Fruit fly (Drosophila melanogaster) S2 (cell line): ENCODE measurements around the gene CG33922.

Experiments used
- CG8478 ChIP-seq: fragments of >200 bp; optimal IDR thresholded peaks from 2 replicates; lab custom pipeline; 2018
- CTCF ChIP-seq, 2 experiments: fragments of >200 bp; optimal IDR thresholded peaks; 2 replicates each; lab custom pipeline; 2018

CG33922 gene

dm6 chr2L:1344071-1344470, at the start of gene CG33922, which contains the start of gene Cdlc2:
Gene CG33922 (minus strand): TSS chr2L:1344171.
Gene Cdlc2 (plus strand): TSS chr2L:1344400.
- TF ChIP-seq CG8478 (lab: Kevin White, UChicago) (no peak), CTCF (optimal IDR thresholded peaks at IDR 0.05; lab: Kevin White, UChicago) (no peak)

dm6 chr2L:1393611-1394010, 49.6 kb upstream of the CG33922 start:
- TF ChIP-seq CG8478 (lab: Kevin White, UChicago) (no peak), CTCF (optimal IDR thresholded peaks at IDR 0.05; lab: Kevin White, UChicago) (no peak)

- no peak for TF ChIP-seq CTCF (optimal IDR thresholded peaks at IDR 0.05; lab: Kevin White, UChicago)
Measured at dm6 chr2L:1390271-1390670, 46.3 kb upstream of the CG33922 start.

- TF ChIP-seq CG8478 (lab: Kevin White, UChicago) (no peak), CTCF (optimal IDR thresholded peaks at IDR 0.05; lab: Kevin White, UChicago) (no peak)
Measured at dm6 chr2L:1387811-1388210, 43.8 kb upstream of the CG33922 start.

- TF ChIP-seq CTCF (optimal IDR thresholded peaks at IDR 0.05; lab: Kevin White, UChicago) (no peak), CG8478 (lab: Kevin White, UChicago) (no peak)
Measured at dm6 chr2L:1386512-1386911, 42.5 kb upstream of the CG33922 start.

dm6 chr2L:1377635-1378034, 33.7 kb upstream of the CG33922 start:
- TF ChIP-seq CG8478 (lab: Kevin White, UChicago) (no peak), CTCF (optimal IDR thresholded peaks at IDR 0.05; lab: Kevin White, UChicago) (no peak)

- TF ChIP-seq CG8478 (lab: Kevin White, UChicago): no peak
- no peak for TF ChIP-seq CTCF (optimal IDR thresholded peaks at IDR 0.05; lab: Kevin White, UChicago)
Measured at dm6 chr2L:1367696-1368095, 23.7 kb upstream of the CG33922 start, which contains the start of gene CG14346. Gene CG14346 (plus strand): TSS chr2L:1367996.

dm6 chr2L:1365037-1365436, 21.1 kb upstream of the CG33922 start:
- TF ChIP-seq CG8478 (lab: Kevin White, UChicago) (no peak), CTCF (optimal IDR thresholded peaks at IDR 0.05; lab: Kevin White, UChicago) (no peak)

dm6 chr2L:1361771-1362632, 18.0 kb upstream of the CG33922 start, which contains the start of gene NLaz:
Gene NLaz (minus strand): TSS chr2L:1361821.
- TF ChIP-seq CTCF (optimal IDR thresholded peaks at IDR 0.05; lab: Kevin White, UChicago) (peak; percentile 65 to 82), CG8478 (lab: Kevin White, UChicago) (no peak)

dm6 chr2L:1359690-1360089, 15.7 kb upstream of the CG33922 start, which contains the start of gene CG31659:
Gene CG31659 (minus strand): TSS chr2L:1359790.
- TF ChIP-seq CTCF (optimal IDR thresholded peaks at IDR 0.05; lab: Kevin White, UChicago) (no peak), CG8478 (lab: Kevin White, UChicago) (no peak)

- no peak for TF ChIP-seq CTCF (optimal IDR thresholded peaks at IDR 0.05; lab: Kevin White, UChicago)
- TF ChIP-seq CG8478 (lab: Kevin White, UChicago): no peak
Measured at dm6 chr2L:1355824-1356223, 11.9 kb upstream of the CG33922 start, which contains the start of gene CG5565. Gene CG5565 (minus strand): TSS chr2L:1355924.

dm6 chr2L:1354819-1355218, 10.8 kb upstream of the CG33922 start, which contains the start of gene CG31924:
Gene CG31924 (minus strand): TSS chr2L:1354919.
- no peak for TF ChIP-seq CG8478 (lab: Kevin White, UChicago)
- no peak for TF ChIP-seq CTCF (optimal IDR thresholded peaks at IDR 0.05; lab: Kevin White, UChicago)

- TF ChIP-seq CG8478 (lab: Kevin White, UChicago) (no peak), CTCF (optimal IDR thresholded peaks at IDR 0.05; lab: Kevin White, UChicago) (no peak)
Measured at dm6 chr2L:1354009-1354408, 10.0 kb upstream of the CG33922 start, which contains the start of gene CG5561. Gene CG5561 (minus strand): TSS chr2L:1354109.

- TF ChIP-seq CG8478 (lab: Kevin White, UChicago) (no peak), CTCF (optimal IDR thresholded peaks at IDR 0.05; lab: Kevin White, UChicago) (no peak)
Measured at dm6 chr2L:1352768-1353167, 8.8 kb upstream of the CG33922 start, which contains the start of gene CG5556. Gene CG5556 (minus strand): TSS chr2L:1352868.

dm6 chr2L:1346034-1346433, 2.1 kb upstream of the CG33922 start:
- TF ChIP-seq CG8478 (lab: Kevin White, UChicago): no peak
- TF ChIP-seq CTCF (optimal IDR thresholded peaks at IDR 0.05; lab: Kevin White, UChicago): peak; percentile 16 to 53
